Worm (Caenorhabditis elegans): Measurements from ENCODE around the gene mix-1.

- no peak for TF ChIP-seq flt-1 (GFP tag; IDR thresholded peaks at IDR 0.05)
- TF ChIP-seq ztf-23 (GFP tag; IDR thresholded peaks at IDR 0.05), result no peak
- TF ChIP-seq med-1 (GFP tag; optimal IDR thresholded peaks at IDR 0.05; ENCODE audit: insufficient read depth), result no peak
- no peak for TF ChIP-seq tab-1 (GFP tag; IDR thresholded peaks at IDR 0.05)
- TF ChIP-seq cog-1 (tag; optimal IDR thresholded peaks at IDR 0.05), result no peak
Observed at ce11 chrII:10888979-10889378, 64.9 kb downstream of the mix-1 start, which contains the start of gene ptr-8.

All from whole organism, midembryonic.